Fruit fly (Drosophila melanogaster) whole organism, wandering third instar larva: ENCODE measurements around the gene VhaSFD.

Source experiments
- Abd-B ChIP-seq: fragments of >200 bp; optimal IDR thresholded peaks from 2 replicates; lab custom pipeline; 2017; ENCODE audit warnings: missing biosample characterization, missing genetic modification characterization
- CG32264 ChIP-seq: fragments of 200-800 bp; sonication (Bioruptor generic); optimal IDR thresholded peaks from 2 replicates; lab custom pipeline; 2016; ENCODE audit warnings: missing biosample characterization, missing genetic modification characterization
- CG9705 ChIP-seq: fragments of 200-800 bp; sonication (Bioruptor generic); optimal IDR thresholded peaks from 2 replicates; lab custom pipeline; 2018; ENCODE audit warnings: missing biosample characterization, mild to moderate bottlenecking, missing genetic modification characterization
- CrebA ChIP-seq: fragments of 200-800 bp; sonication (Bioruptor generic); optimal IDR thresholded peaks from 2 replicates; lab custom pipeline; 2016; ENCODE audit warnings: missing biosample characterization, mild to moderate bottlenecking, missing genetic modification characterization, borderline replicate concordance
- Dfd ChIP-seq: fragments of >200 bp; optimal IDR thresholded peaks from 2 replicates; lab custom pipeline; 2017; ENCODE audit warnings: missing biosample characterization, missing genetic modification characterization
- Dif ChIP-seq: fragments of 200-275, 200-300 bp; sonication (Bioruptor generic); optimal IDR thresholded peaks from 2 replicates; lab custom pipeline; 2018; ENCODE audit warnings: missing biosample characterization, missing genetic modification characterization; ENCODE audit not compliant: partially characterized antibody
- GATAd ChIP-seq: sonication (Bioruptor generic); optimal IDR thresholded peaks from 2 replicates; lab custom pipeline; 2016; ENCODE audit warnings: missing biosample characterization, missing genetic modification characterization
- Hnf4 ChIP-seq: fragments of 200-800 bp; sonication (Bioruptor generic); optimal IDR thresholded peaks from 2 replicates; lab custom pipeline; 2016; ENCODE audit warnings: missing biosample characterization, mild to moderate bottlenecking, missing genetic modification characterization
- Hr78 ChIP-seq: fragments of >200 bp; optimal IDR thresholded peaks from 2 replicates; lab custom pipeline; 2017; ENCODE audit warnings: missing biosample characterization, missing genetic modification characterization
- Hr83 ChIP-seq: fragments of 200-300 bp; sonication (Bioruptor generic); optimal IDR thresholded peaks from 2 replicates; lab custom pipeline; 2016; ENCODE audit warnings: missing biosample characterization, mild to moderate bottlenecking, missing genetic modification characterization, moderate library complexity; ENCODE audit not compliant: poor library complexity, severe bottlenecking
- Jra ChIP-seq: sonication (Bioruptor generic); optimal IDR thresholded peaks from 2 replicates; lab custom pipeline; 2016; ENCODE audit warnings: missing biosample characterization, missing genetic modification characterization
- Mio ChIP-seq: sonication (Bioruptor generic); optimal IDR thresholded peaks from 2 replicates; lab custom pipeline; 2016; ENCODE audit warnings: missing biosample characterization, missing genetic modification characterization
- Myc ChIP-seq: fragments of >200 bp; optimal IDR thresholded peaks from 2 replicates; lab custom pipeline; 2017
- N ChIP-seq: fragments of >200 bp; optimal IDR thresholded peaks from 2 replicates; lab custom pipeline; 2018; ENCODE audit warnings: missing biosample characterization, missing external identifiers, missing genetic modification characterization
- OdsH ChIP-seq: fragments of 200-800 bp; sonication (Bioruptor generic); optimal IDR thresholded peaks from 2 replicates; lab custom pipeline; 2016; ENCODE audit warnings: missing biosample characterization, mild to moderate bottlenecking, missing genetic modification characterization
- Rel ChIP-seq, 2 experiments: fragments of 200-800 bp; sonication (Bioruptor generic) in 1 of 2; optimal IDR thresholded peaks; 2 replicates in 1 of 2; 3 replicates in 1 of 2; lab custom pipeline; 2016 to 2019; ENCODE audit warnings: mild to moderate bottlenecking in 2 of 2, missing biosample characterization in 2 of 2, missing genetic modification characterization in 2 of 2, moderate library complexity in 1 of 2
- Sp1 ChIP-seq: fragments of 200-800 bp; sonication (Bioruptor generic); optimal IDR thresholded peaks from 3 replicates; lab custom pipeline; 2019; ENCODE audit warnings: missing biosample characterization, mild to moderate bottlenecking, missing genetic modification characterization, moderate library complexity
- Vsx2 ChIP-seq: fragments of 200-300, 225-300 bp; sonication (Bioruptor generic); optimal IDR thresholded peaks from 2 replicates; lab custom pipeline; 2018; ENCODE audit warnings: missing biosample characterization, missing genetic modification characterization; ENCODE audit not compliant: partially characterized antibody
- br ChIP-seq: fragments of 200-800 bp; sonication (Bioruptor generic); optimal IDR thresholded peaks from 2 replicates; lab custom pipeline; 2016; ENCODE audit warnings: missing biosample characterization, missing genetic modification characterization
- dl ChIP-seq, 2 experiments: fragments of 175-275, 200-275 bp in 1 of 2; fragments of 200-275 bp in 1 of 2; sonication (Bioruptor generic); optimal IDR thresholded peaks; lab custom pipeline; 2018; ENCODE audit warnings: mild to moderate bottlenecking in 2 of 2, missing biosample characterization in 2 of 2, missing genetic modification characterization in 2 of 2, moderate library complexity in 2 of 2; ENCODE audit not compliant: partially characterized antibody in 2 of 2, insufficient read depth in 1 of 2
- dmrt93B ChIP-seq: fragments of 200-800 bp; sonication (Bioruptor generic); optimal IDR thresholded peaks from 2 replicates; lab custom pipeline; 2018; ENCODE audit warnings: missing biosample characterization, mild to moderate bottlenecking, missing genetic modification characterization
- dsf ChIP-seq: sonication (Bioruptor generic); optimal IDR thresholded peaks from 2 replicates; lab custom pipeline; 2016; ENCODE audit warnings: missing biosample characterization, missing genetic modification characterization, borderline replicate concordance
- ey ChIP-seq: fragments of 200-800 bp; sonication (Bioruptor generic); optimal IDR thresholded peaks from 2 replicates; lab custom pipeline; 2016; ENCODE audit warnings: missing biosample characterization, missing genetic modification characterization
- foxo ChIP-seq, 2 experiments: fragments of 200-800 bp; sonication (Bioruptor generic); optimal IDR thresholded peaks; 2 replicates in 1 of 2; 3 replicates in 1 of 2; lab custom pipeline; 2016 to 2017; ENCODE audit warnings: missing biosample characterization in 2 of 2, missing genetic modification characterization in 2 of 2
- fru ChIP-seq: fragments of 200-800 bp; sonication (Bioruptor generic); optimal IDR thresholded peaks from 3 replicates; lab custom pipeline; 2016; ENCODE audit warnings: missing biosample characterization, mild to moderate bottlenecking, missing genetic modification characterization
- h ChIP-seq: fragments of 200-800 bp; sonication (Bioruptor generic); optimal IDR thresholded peaks from 3 replicates; lab custom pipeline; 2016; ENCODE audit warnings: missing biosample characterization, mild to moderate bottlenecking, missing genetic modification characterization
- jim ChIP-seq: fragments of 175-275, 200-325 bp; sonication (Bioruptor generic); optimal IDR thresholded peaks from 2 replicates; lab custom pipeline; 2016; ENCODE audit warnings: missing biosample characterization, mild to moderate bottlenecking, missing genetic modification characterization
- lola ChIP-seq: fragments of >200 bp; optimal IDR thresholded peaks from 2 replicates; lab custom pipeline; 2017; ENCODE audit warnings: missing biosample characterization, missing genetic modification characterization
- pan ChIP-seq: fragments of >200 bp; optimal IDR thresholded peaks from 2 replicates; lab custom pipeline; 2017
- psq ChIP-seq: fragments of 200-800 bp; sonication (Bioruptor generic); optimal IDR thresholded peaks from 3 replicates; lab custom pipeline; 2017; ENCODE audit warnings: missing biosample characterization, mild to moderate bottlenecking, missing genetic modification characterization, moderate library complexity
- rgr ChIP-seq: fragments of 200-800 bp; sonication (Bioruptor generic); optimal IDR thresholded peaks from 3 replicates; lab custom pipeline; 2016; ENCODE audit warnings: missing biosample characterization, mild to moderate bottlenecking, missing genetic modification characterization
- sage ChIP-seq: fragments of 200-800 bp; sonication (Bioruptor generic); optimal IDR thresholded peaks from 2 replicates; lab custom pipeline; 2016; ENCODE audit warnings: missing biosample characterization, mild to moderate bottlenecking, missing genetic modification characterization
- sv ChIP-seq: fragments of 200-800 bp; sonication (Bioruptor generic); optimal IDR thresholded peaks from 3 replicates; lab custom pipeline; 2016; ENCODE audit warnings: missing biosample characterization, missing genetic modification characterization
- tai ChIP-seq: sonication (Bioruptor generic); optimal IDR thresholded peaks from 2 replicates; lab custom pipeline; 2016; ENCODE audit warnings: missing biosample characterization, missing genetic modification characterization
- woc ChIP-seq: sonication (Bioruptor generic); optimal IDR thresholded peaks from 2 replicates; lab custom pipeline; 2016; ENCODE audit warnings: missing biosample characterization, mild to moderate bottlenecking, missing genetic modification characterization

VhaSFD gene

dm6 chr2L:16682203-16682602 lies 45.4 kb downstream of the VhaSFD start, which contains the start of gene CG33552:
Gene CG33552 (plus strand): TSS chr2L:16682503.
- TF ChIP-seq Abd-B (no peak), tai (GFP tag; lab: Kevin White, UChicago) (no peak), Rel (GFP tag; optimal IDR thresholded peaks at IDR 0.05; lab: Kevin White, UChicago) (no peak), Rel (tag; optimal IDR thresholded peaks at IDR 0.05; lab: Kevin White, UChicago) (no peak), Myc (lab: Kevin White, UChicago) (no peak), dsf (no peak), foxo (GFP tag; optimal IDR thresholded peaks at IDR 0.05; lab: Kevin White, UChicago) (no peak), woc (GFP tag; lab: Kevin White, UChicago) (no peak), jim (GFP tag; lab: Kevin White, UChicago) (no peak), lola (GFP tag; lab: Kevin White, UChicago) (no peak), N (GFP tag; lab: Kevin White, UChicago) (no peak), dmrt93B (GFP tag; lab: Kevin White, UChicago) (no peak), GATAd (GFP tag; lab: Kevin White, UChicago) (no peak), CG9705 (no peak), psq (GFP tag; lab: Kevin White, UChicago) (no peak)

dm6 chr2L:16679817-16680683 lies 47.6 kb downstream of the VhaSFD start, which contains the start of the genes grp and squ:
Gene grp (plus strand): TSS chr2L:16680054.
Gene squ (plus strand): TSS chr2L:16680054.
- TF ChIP-seq Rel (GFP tag; optimal IDR thresholded peaks at IDR 0.05; lab: Kevin White, UChicago) (no peak), Rel (tag; optimal IDR thresholded peaks at IDR 0.05; lab: Kevin White, UChicago) (peak; percentile 33), Myc (lab: Kevin White, UChicago) (peak; percentile 58), Sp1 (GFP tag; lab: Kevin White, UChicago) (peak; percentile 35), br (peak; percentile 37), Vsx2 (GFP tag; lab: Kevin White, UChicago) (no peak), foxo (GFP tag; optimal IDR thresholded peaks at IDR 0.05; lab: Kevin White, UChicago) (peak in 1 of 2 experiments; percentile 19), rgr (GFP tag; lab: Kevin White, UChicago) (peak; percentile 6), OdsH (GFP tag; lab: Kevin White, UChicago) (peak; percentile 37), Hr83 (peak; percentile 22), fru (GFP tag; lab: Kevin White, UChicago) (peak; percentile 24), Hnf4 (GFP tag; lab: Kevin White, UChicago) (no peak), tai (GFP tag; lab: Kevin White, UChicago) (no peak)

DNA sequence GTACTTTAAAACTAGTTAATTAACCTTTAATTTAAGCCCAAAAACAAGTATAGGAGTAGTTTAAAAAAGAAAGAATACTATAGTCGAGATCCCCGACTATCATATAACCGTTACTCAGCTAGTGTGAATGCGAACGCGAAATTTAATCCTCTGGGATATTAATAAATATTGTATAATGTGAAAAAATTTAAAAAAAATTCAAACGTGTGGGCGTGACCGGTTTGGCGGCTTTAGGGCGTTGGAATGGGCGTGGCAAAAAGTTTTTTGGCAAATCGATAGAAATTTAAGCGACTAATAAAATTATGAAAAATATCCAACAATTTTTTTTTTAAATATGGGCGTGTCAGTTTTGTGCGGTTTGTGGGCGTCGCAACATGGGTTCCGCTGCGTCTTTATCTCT lies 48.6 kb downstream of the VhaSFD start:
- TF ChIP-seq Dfd (GFP tag; lab: Kevin White, UChicago) (peak; percentile 87), tai (GFP tag; lab: Kevin White, UChicago) (no peak), pan (lab: Kevin White, UChicago) (no peak), dmrt93B (GFP tag; lab: Kevin White, UChicago) (no peak), Jra (no peak), CrebA (no peak), dl (GFP tag; optimal IDR thresholded peaks at IDR 0.05; lab: Kevin White, UChicago; ENCODE audit: insufficient read depth in 1 of 2, partially characterized antibody in 2 of 2) (no peak)

DNA sequence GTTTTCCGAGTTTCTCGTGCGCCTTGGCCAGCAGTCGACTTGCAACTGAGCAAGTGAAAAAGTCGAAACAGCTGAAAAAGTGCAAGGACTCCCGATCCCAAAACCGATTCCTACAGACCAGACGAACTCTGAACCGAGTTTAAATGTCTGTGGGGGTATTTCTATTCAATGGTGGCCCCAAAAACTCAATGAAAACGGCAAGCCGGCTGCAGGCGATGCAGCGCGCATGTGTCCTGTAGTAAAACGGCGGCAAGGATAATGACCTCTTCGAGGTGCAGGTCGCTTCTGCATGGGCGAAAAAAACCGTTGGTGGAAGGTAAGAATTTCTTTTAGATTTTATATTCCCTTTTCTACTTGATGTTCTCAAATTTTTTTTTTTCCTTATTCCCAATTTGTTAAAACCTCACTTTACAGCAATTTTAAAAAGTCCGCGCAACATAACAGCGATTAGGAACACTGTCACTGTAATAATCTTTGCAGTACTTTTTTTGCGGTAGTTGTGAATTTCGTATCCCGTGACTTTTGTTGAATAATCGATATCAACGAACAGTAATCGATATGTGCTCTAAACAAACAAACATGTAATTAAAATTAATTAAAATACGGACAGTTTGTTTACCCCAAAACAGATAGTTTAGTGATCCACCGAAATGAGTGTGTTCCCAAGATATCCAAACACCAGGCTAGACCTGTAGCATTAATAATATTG lies 50.8 kb downstream of the VhaSFD start, which contains the start of the genes Trpgamma and her:
Gene Trpgamma, minus strand, starts transcription at position 51 of the 709 bp plus-strand sequence.
Gene her, plus strand, starts transcription at position 535 of the 709 bp plus-strand sequence.
- peak; percentile 63 for TF ChIP-seq sage (GFP tag; lab: Kevin White, UChicago)
- TF ChIP-seq br = no peak
- TF ChIP-seq dmrt93B (GFP tag; lab: Kevin White, UChicago) = no peak
- no peak for TF ChIP-seq dsf
- TF ChIP-seq fru (GFP tag; lab: Kevin White, UChicago) = peak; percentile 23
- no peak for TF ChIP-seq ey (GFP tag; lab: Kevin White, UChicago)
- peak; percentile 28 for TF ChIP-seq OdsH (GFP tag; lab: Kevin White, UChicago)
- TF ChIP-seq tai (GFP tag; lab: Kevin White, UChicago) = peak; percentile 70
- TF ChIP-seq sv = no peak
- TF ChIP-seq rgr (GFP tag; lab: Kevin White, UChicago) = peak; percentile 55
- no peak for TF ChIP-seq jim (GFP tag; lab: Kevin White, UChicago)
- TF ChIP-seq pan (lab: Kevin White, UChicago) = no peak
- no peak for TF ChIP-seq Rel (GFP tag; optimal IDR thresholded peaks at IDR 0.05; lab: Kevin White, UChicago)
- TF ChIP-seq Rel (tag; optimal IDR thresholded peaks at IDR 0.05; lab: Kevin White, UChicago) = no peak
- TF ChIP-seq Hr83 = peak; percentile 25
- TF ChIP-seq h (GFP tag; lab: Kevin White, UChicago) = no peak
- peak; percentile 11 for TF ChIP-seq woc (GFP tag; lab: Kevin White, UChicago)
- TF ChIP-seq CrebA = no peak
- peak; percentile 72 for TF ChIP-seq Hnf4 (GFP tag; lab: Kevin White, UChicago)
- peak in 1 of 2 experiments; percentile 36 for TF ChIP-seq foxo (GFP tag; optimal IDR thresholded peaks at IDR 0.05; lab: Kevin White, UChicago)
- no peak for TF ChIP-seq lola (GFP tag; lab: Kevin White, UChicago)
- TF ChIP-seq Dfd (GFP tag; lab: Kevin White, UChicago) = no peak
- no peak for TF ChIP-seq Dif (GFP tag; lab: Kevin White, UChicago)
- TF ChIP-seq CG32264 (GFP tag; lab: Kevin White, UChicago) = peak; percentile 38
- TF ChIP-seq Sp1 (GFP tag; lab: Kevin White, UChicago) = no peak
- TF ChIP-seq Hr78 (GFP tag; lab: Kevin White, UChicago) = no peak
- no peak for TF ChIP-seq Mio (GFP tag; lab: Kevin White, UChicago)
